Fruit fly (Drosophila melanogaster): ENCODE results near the gene Srp19.

dm6 chr3L:7347984-7348631, at the start of gene Srp19, which contains the start of gene qm:
- no peak for TF ChIP-seq CG8478 (optimal IDR thresholded peaks at IDR 0.05)
- TF ChIP-seq CTCF (optimal IDR thresholded peaks at IDR 0.05) = no peak

Data from S2 (cell line).